Fruit fly (Drosophila melanogaster): ENCODE measurements around the gene CG5808.

- TF ChIP-seq Hr96 (GFP tag; optimal IDR thresholded peaks at IDR 0.05), result no peak
- TF ChIP-seq CG7045 (GFP tag; optimal IDR thresholded peaks at IDR 0.05), result no peak
- no peak for TF ChIP-seq cic (GFP tag; optimal IDR thresholded peaks at IDR 0.05)
- TF ChIP-seq CG14711 (tag; optimal IDR thresholded peaks at IDR 0.05), result no peak
- TF ChIP-seq cnc (optimal IDR thresholded peaks at IDR 0.05), result no peak
- TF ChIP-seq CG5204 (GFP tag; optimal IDR thresholded peaks at IDR 0.05), result no peak
- TF ChIP-seq kay (GFP tag; ENCODE audit: borderline replicate concordance), result no peak
These were observed 45.3 kb downstream of the CG5808 start, which contains the start of gene CG42331 for dm6 chr3R:24771273-24772231.
